Fruit fly (Drosophila melanogaster) whole organism, pupa: ENCODE results near the gene CG6000.
A peak's percentile ranks its signal among the peaks of the same experiment; 100 is the strongest.

Experiments used
- CG10348 ChIP-seq: fragments of 200-800 bp; sonication (Bioruptor generic); IDR thresholded peaks from 2 replicates; pipeline ENCODE4 v1.3.6; 2022; ENCODE audit warnings: missing biosample characterization, missing genetic modification characterization
- CG12605 ChIP-seq: fragments of 200-800 bp; sonication (Bioruptor generic); IDR thresholded peaks from 2 replicates; pipeline ENCODE4 v1.3.6; 2022; ENCODE audit warnings: missing biosample characterization, missing genetic modification characterization
- CG13204 ChIP-seq: fragments of 200-800 bp; sonication (Bioruptor generic); optimal IDR thresholded peaks from 2 replicates; lab custom pipeline; 2018; ENCODE audit warnings: missing biosample characterization, mild to moderate bottlenecking, missing genetic modification characterization, moderate library complexity
- CG14655 ChIP-seq: fragments of 200-800 bp; sonication (Bioruptor generic); optimal IDR thresholded peaks from 3 replicates; lab custom pipeline; 2017; ENCODE audit warnings: mild to moderate bottlenecking, missing biosample characterization, missing genetic modification reagents, missing genetic modification characterization
- CG15710 ChIP-seq: fragments of 200-800 bp; sonication (Bioruptor generic); optimal IDR thresholded peaks from 2 replicates; lab custom pipeline; 2018; ENCODE audit warnings: missing biosample characterization, mild to moderate bottlenecking, missing genetic modification characterization, moderate library complexity
- CG17806 ChIP-seq: fragments of 200-800 bp; sonication (Bioruptor generic); optimal IDR thresholded peaks from 2 replicates; lab custom pipeline; 2018; ENCODE audit warnings: missing biosample characterization, mild to moderate bottlenecking, missing genetic modification characterization, moderate library complexity
- CG32121 ChIP-seq: fragments of 200-800 bp; sonication (Bioruptor generic); IDR thresholded peaks from 2 replicates; pipeline ENCODE4 v1.3.6; 2022; ENCODE audit warnings: missing biosample characterization, missing genetic modification characterization
- CG34367 ChIP-seq: fragments of 200-800 bp; sonication (Bioruptor generic); optimal IDR thresholded peaks from 2 replicates; lab custom pipeline; 2018; ENCODE audit warnings: missing biosample characterization, mild to moderate bottlenecking, missing genetic modification characterization
- CG4496 ChIP-seq: fragments of 200-800 bp; sonication (Bioruptor generic); IDR thresholded peaks from 3 replicates; pipeline ENCODE4 v1.3.6; 2022; ENCODE audit warnings: missing biosample characterization, missing genetic modification characterization
- CG8159 ChIP-seq: fragments of 200-800 bp; sonication (Bioruptor generic); optimal IDR thresholded peaks from 3 replicates; lab custom pipeline; 2018; ENCODE audit warnings: missing biosample characterization, mild to moderate bottlenecking, missing genetic modification characterization, moderate library complexity
- CG8301 ChIP-seq: fragments of 200-800 bp; sonication (Bioruptor generic); optimal IDR thresholded peaks from 2 replicates; lab custom pipeline; 2018; ENCODE audit warnings: missing biosample characterization, mild to moderate bottlenecking, missing genetic modification characterization
- CG9948 ChIP-seq: fragments of 200-800 bp; sonication (Bioruptor generic); optimal IDR thresholded peaks from 2 replicates; lab custom pipeline; 2018; ENCODE audit warnings: missing biosample characterization, mild to moderate bottlenecking, missing genetic modification characterization, moderate library complexity
- D1 ChIP-seq: fragments of 200-800 bp; sonication (Bioruptor generic); optimal IDR thresholded peaks from 2 replicates; lab custom pipeline; 2018; ENCODE audit warnings: missing biosample characterization, mild to moderate bottlenecking, missing genetic modification characterization, moderate library complexity
- EcR ChIP-seq: fragments of 200-800 bp; sonication (Bioruptor generic); optimal IDR thresholded peaks from 3 replicates; lab custom pipeline; 2019; ENCODE audit warnings: missing biosample characterization, missing genetic modification characterization, mild to moderate bottlenecking, moderate library complexity, missing genetic modification reagents
- Ets98B ChIP-seq: fragments of 200-800 bp; sonication (Bioruptor generic); IDR thresholded peaks from 2 replicates; pipeline ENCODE4 v1.3.6; 2022; ENCODE audit warnings: missing biosample characterization, missing genetic modification characterization
- Pif1A ChIP-seq: fragments of 200-800 bp; sonication (Bioruptor generic); optimal IDR thresholded peaks from 3 replicates; lab custom pipeline; 2016; ENCODE audit warnings: missing biosample characterization, missing genetic modification characterization
- Pif1B ChIP-seq: fragments of 200-800 bp; sonication (Bioruptor generic); optimal IDR thresholded peaks from 3 replicates; lab custom pipeline; 2016; ENCODE audit warnings: missing biosample characterization, missing genetic modification characterization
- Snoo ChIP-seq: fragments of 200-800 bp; sonication (Bioruptor generic); optimal IDR thresholded peaks from 3 replicates; lab custom pipeline; 2017; ENCODE audit warnings: missing biosample characterization, mild to moderate bottlenecking, missing genetic modification characterization, inconsistent platforms
- fd96Ca ChIP-seq: fragments of 200-800 bp; sonication (Bioruptor generic); IDR thresholded peaks from 3 replicates; pipeline ENCODE4 v1.3.6; 2022; ENCODE audit warnings: missing biosample characterization, missing genetic modification characterization
- gl ChIP-seq: fragments of 200-800 bp; sonication (Bioruptor generic); optimal IDR thresholded peaks from 2 replicates; lab custom pipeline; 2018; ENCODE audit warnings: missing biosample characterization, mild to moderate bottlenecking, missing genetic modification characterization
- rn ChIP-seq: fragments of 200-800 bp; sonication (Bioruptor generic); IDR thresholded peaks from 2 replicates; pipeline ENCODE4 v1.3.6; 2022; ENCODE audit warnings: missing biosample characterization, missing genetic modification characterization

Gene CG6000

dm6 chr3R:24079613-24080012 lies 25.4 kb downstream of the CG6000 start:
- no peak for TF ChIP-seq CG9948 (tag; lab: Kevin White, UChicago)
- no peak for TF ChIP-seq Pif1A (GFP tag; lab: Kevin White, UChicago)
- TF ChIP-seq CG34367 (tag; lab: Kevin White, UChicago): no peak
- TF ChIP-seq CG17806 (tag; lab: Kevin White, UChicago): no peak
- TF ChIP-seq, all 21 proteins: peak for 0

- TF ChIP-seq CG34367 (tag; lab: Kevin White, UChicago) (no peak), CG13204 (GFP tag; lab: Kevin White, UChicago) (no peak), CG12605 (GFP tag; lab: Robert Waterston, UW) (no peak), D1 (tag; lab: Kevin White, UChicago) (no peak), gl (no peak), Snoo (no peak), Ets98B (GFP tag; lab: Robert Waterston, UW) (no peak), rn (GFP tag; lab: Robert Waterston, UW) (no peak), CG17806 (tag; lab: Kevin White, UChicago) (no peak), CG9948 (tag; lab: Kevin White, UChicago) (no peak), Pif1B (no peak), CG15710 (tag; lab: Kevin White, UChicago) (no peak)
- TF ChIP-seq, all 21 proteins: peak for 0
Measured at dm6 chr3R:24084975-24085374, 30.8 kb downstream of the CG6000 start.

dm6 chr3R:24090143-24090542 lies 36.0 kb downstream of the CG6000 start:
- TF ChIP-seq CG9948 (tag; lab: Kevin White, UChicago) (no peak), EcR (GFP tag; lab: Kevin White, UChicago) (no peak), CG8159 (tag; lab: Kevin White, UChicago) (no peak), CG13204 (GFP tag; lab: Kevin White, UChicago) (no peak), rn (GFP tag; lab: Robert Waterston, UW) (no peak), Pif1A (GFP tag; lab: Kevin White, UChicago) (no peak), Ets98B (GFP tag; lab: Robert Waterston, UW) (no peak), CG34367 (tag; lab: Kevin White, UChicago) (no peak), CG12605 (GFP tag; lab: Robert Waterston, UW) (no peak), CG15710 (tag; lab: Kevin White, UChicago) (no peak), CG4496 (GFP tag; lab: Robert Waterston, UW) (no peak)

DNA sequence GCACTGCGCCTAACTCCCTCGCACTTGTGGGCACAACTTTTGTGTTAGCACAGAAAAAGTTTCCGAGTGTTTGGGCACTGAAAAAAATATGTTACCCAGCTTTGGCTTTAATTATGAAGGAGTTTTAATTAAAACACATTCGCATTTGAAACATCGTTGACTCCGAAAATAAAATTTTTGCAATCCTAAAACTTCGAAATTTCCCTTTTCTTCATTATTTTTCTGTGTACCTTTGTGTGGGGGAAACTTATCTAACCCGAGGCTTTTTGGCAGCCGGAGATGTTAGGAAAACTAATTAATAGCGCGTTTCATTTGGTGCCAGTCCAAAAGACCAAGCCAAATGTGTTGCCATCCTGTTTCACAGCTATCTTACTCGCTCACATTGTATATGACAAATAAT lies 37.5 kb downstream of the CG6000 start:
- no peak for TF ChIP-seq CG13204 (GFP tag; lab: Kevin White, UChicago)
- TF ChIP-seq CG4496 (GFP tag; lab: Robert Waterston, UW): peak; percentile 13; the same call in 1 of the 3 replicates

DNA sequence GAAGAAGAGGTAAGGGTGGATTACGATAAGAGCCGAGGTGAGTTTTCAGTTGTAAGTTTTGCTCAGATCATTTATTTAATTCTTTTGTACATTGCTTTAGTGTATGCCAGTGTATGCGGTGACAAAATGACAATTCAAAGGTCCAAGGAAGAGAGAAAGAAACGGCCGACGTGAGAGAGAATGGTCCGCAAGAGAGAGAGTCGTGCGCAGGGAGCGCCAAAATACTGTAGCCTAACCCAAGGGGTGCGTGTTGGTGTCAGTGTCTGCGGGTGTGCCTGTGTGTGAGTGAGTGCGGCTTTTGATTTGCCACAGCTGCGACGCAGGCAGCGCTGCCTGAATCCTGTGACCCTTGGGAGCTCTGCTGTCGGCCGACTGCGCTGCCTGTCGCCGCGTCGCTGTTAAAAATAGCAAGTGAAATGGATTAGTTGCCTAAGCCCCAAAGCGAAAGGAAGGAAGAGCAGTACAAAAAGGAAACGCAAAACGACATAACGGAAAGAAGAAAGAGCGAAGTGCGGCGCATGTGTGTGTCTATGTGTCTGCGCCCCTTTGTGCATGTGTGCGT lies 38.5 kb downstream of the CG6000 start:
- TF ChIP-seq fd96Ca (0 out of 3 replicates have a peak, but pooled peaks have one; percentile 13), CG12605 (GFP tag; lab: Robert Waterston, UW) (no peak), CG14655 (GFP tag; lab: Kevin White, UChicago) (no peak), D1 (tag; lab: Kevin White, UChicago) (no peak)

DNA sequence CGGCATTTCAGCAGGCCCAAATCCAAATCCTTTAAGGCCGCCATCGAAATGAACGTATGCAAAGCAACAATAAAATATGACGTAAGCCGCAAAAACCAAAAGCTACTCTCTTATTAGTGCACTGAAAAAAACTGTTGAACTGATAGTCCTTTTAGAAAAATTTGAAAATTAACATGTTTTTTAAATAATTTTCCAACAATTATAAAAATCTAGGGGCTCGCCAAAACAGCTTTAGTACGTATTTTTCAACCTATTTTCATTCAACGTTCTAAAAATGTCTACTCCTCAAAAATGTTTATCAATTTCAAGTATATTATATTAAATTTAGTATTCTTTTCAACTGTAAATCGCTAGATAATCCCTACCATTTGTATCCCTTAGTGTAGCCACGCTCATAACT lies 39.2 kb downstream of the CG6000 start:
- no peak for TF ChIP-seq D1 (tag; lab: Kevin White, UChicago)
- no peak for TF ChIP-seq CG8159 (tag; lab: Kevin White, UChicago)
- TF ChIP-seq CG17806 (tag; lab: Kevin White, UChicago): no peak
- TF ChIP-seq EcR (GFP tag; lab: Kevin White, UChicago): no peak
- TF ChIP-seq CG14655 (GFP tag; lab: Kevin White, UChicago): no peak
- TF ChIP-seq, all 21 proteins: peak for 0

DNA sequence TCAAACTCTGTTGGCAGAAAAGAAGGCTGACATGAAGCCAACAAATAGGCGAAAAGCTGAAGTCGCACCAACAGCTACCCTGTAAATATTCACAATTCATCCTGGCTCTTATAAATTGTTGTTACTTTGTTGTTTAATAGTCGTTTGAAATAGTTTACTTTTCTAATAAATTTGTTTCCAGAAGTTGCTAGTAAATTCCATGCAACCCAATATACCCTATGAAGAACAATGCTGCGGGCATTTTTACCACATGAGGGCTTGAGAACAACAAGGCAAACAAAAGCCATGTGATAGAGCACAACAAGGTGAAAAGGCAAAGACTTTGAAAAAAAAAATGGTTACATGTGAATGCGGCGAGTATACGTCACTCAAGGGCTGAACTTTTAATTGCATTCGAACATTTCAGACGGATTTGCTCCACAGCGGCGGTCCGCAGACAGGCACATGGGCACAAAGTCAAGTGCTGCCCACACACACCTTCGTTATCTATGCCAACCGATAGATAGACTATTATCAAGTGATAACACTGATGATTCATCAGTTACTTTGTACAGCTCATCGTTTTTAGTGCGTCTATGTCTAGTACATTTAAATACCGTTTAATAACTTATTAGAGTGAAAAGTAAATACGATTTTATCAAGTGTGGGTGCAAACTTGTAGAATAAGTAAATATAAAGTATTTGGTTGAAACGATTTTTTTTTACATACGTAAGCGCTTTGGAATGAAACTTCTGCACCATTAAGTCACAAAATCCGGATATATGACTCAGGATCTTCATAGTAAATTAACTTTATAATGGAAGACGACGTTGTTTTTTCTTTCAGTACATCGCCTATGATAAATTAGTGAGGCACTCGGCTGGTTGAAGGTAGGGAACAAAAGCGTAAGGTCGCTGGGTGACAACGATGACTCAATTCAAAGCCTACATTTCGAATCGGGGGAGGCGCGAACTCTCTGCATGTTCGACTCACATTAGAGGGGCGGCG lies 45.1 kb downstream of the CG6000 start:
- TF ChIP-seq CG32121 (GFP tag; lab: Robert Waterston, UW) (peak; percentile 79; the same call in 1 of the 2 replicates), fd96Ca (peak; percentile 85), CG17806 (tag; lab: Kevin White, UChicago) (peak; percentile 55), CG12605 (GFP tag; lab: Robert Waterston, UW) (peak; percentile 76), gl (peak; percentile 28), CG13204 (GFP tag; lab: Kevin White, UChicago) (no peak), CG9948 (tag; lab: Kevin White, UChicago) (peak; percentile 59), CG34367 (tag; lab: Kevin White, UChicago) (peak; percentile 48), CG15710 (tag; lab: Kevin White, UChicago) (peak; percentile 62), Ets98B (GFP tag; lab: Robert Waterston, UW) (peak; percentile 81), CG8301 (peak; percentile 70), EcR (GFP tag; lab: Kevin White, UChicago) (peak; percentile 47), Pif1A (GFP tag; lab: Kevin White, UChicago) (peak; percentile 76), Pif1B (peak; percentile 58), Snoo (peak; percentile 38), rn (GFP tag; lab: Robert Waterston, UW) (0 out of 2 replicates have a peak, but pooled peaks have one; percentile 41), CG4496 (GFP tag; lab: Robert Waterston, UW) (peak; percentile 75), CG14655 (GFP tag; lab: Kevin White, UChicago) (peak; percentile 74), CG8159 (tag; lab: Kevin White, UChicago) (peak; percentile 58), CG10348 (GFP tag; lab: Robert Waterston, UW) (no peak), D1 (tag; lab: Kevin White, UChicago) (no peak)
